Fruit fly (Drosophila melanogaster) whole organism, embryonic: ENCODE measurements around the gene CG42399.
A peak's percentile ranks its signal among the peaks of the same experiment; 100 is the strongest.

ENCODE experiments used
- ATbp ChIP-seq: fragments of 200-800 bp; sonication (Bioruptor generic); optimal IDR thresholded peaks from 2 replicates; lab custom pipeline; 2017; ENCODE audit warnings: missing biosample characterization, mild to moderate bottlenecking, missing genetic modification characterization, missing genetic modification reagents
- Atf3 ChIP-seq: fragments of 200-800 bp; sonication (Bioruptor generic); optimal IDR thresholded peaks from 3 replicates; lab custom pipeline; 2016; ENCODE audit warnings: missing biosample characterization, missing genetic modification characterization
- Bdp1 ChIP-seq: fragments of 200-800 bp; sonication (Bioruptor generic); optimal IDR thresholded peaks from 3 replicates; lab custom pipeline; 2016; ENCODE audit warnings: missing biosample characterization, missing genetic modification characterization
- CG12299 ChIP-seq: fragments of 200-800 bp; sonication (Bioruptor generic); optimal IDR thresholded peaks from 2 replicates; lab custom pipeline; 2018; ENCODE audit warnings: missing biosample characterization, mild to moderate bottlenecking, missing genetic modification characterization
- CG12744 ChIP-seq: fragments of 200-800 bp; sonication (Bioruptor generic); optimal IDR thresholded peaks from 2 replicates; lab custom pipeline; 2016; ENCODE audit warnings: missing biosample characterization, missing genetic modification characterization
- CG12942 ChIP-seq: fragments of 200-800 bp; sonication (Bioruptor generic); optimal IDR thresholded peaks from 3 replicates; lab custom pipeline; 2016; ENCODE audit warnings: missing biosample characterization, missing genetic modification characterization
- CG13296 ChIP-seq: fragments of 200-800 bp; sonication (Bioruptor generic); optimal IDR thresholded peaks from 3 replicates; lab custom pipeline; 2018; ENCODE audit warnings: missing biosample characterization, mild to moderate bottlenecking, missing genetic modification characterization
- CG17829 ChIP-seq: fragments of 200-800 bp; optimal IDR thresholded peaks from 2 replicates; lab custom pipeline; 2019; ENCODE audit warnings: missing biosample characterization, mild to moderate bottlenecking, missing genetic modification characterization, moderate library complexity
- CG18011 ChIP-seq: fragments of 200-800 bp; sonication (Bioruptor generic); optimal IDR thresholded peaks from 2 replicates; lab custom pipeline; 2017; ENCODE audit warnings: missing biosample characterization, missing genetic modification characterization, mild to moderate bottlenecking, moderate library complexity, missing genotype
- CG2889 ChIP-seq: fragments of 200-800 bp; sonication (Bioruptor generic); IDR thresholded peaks from 3 replicates; pipeline ENCODE4 v1.3.6; 2022; ENCODE audit warnings: missing biosample characterization, missing genetic modification characterization
- CG31388 ChIP-seq: fragments of 200-800 bp; sonication (Bioruptor generic); optimal IDR thresholded peaks from 2 replicates; lab custom pipeline; 2016; ENCODE audit warnings: missing biosample characterization, missing genetic modification characterization
- CG3163 ChIP-seq: fragments of 200-800 bp; sonication (Bioruptor generic); optimal IDR thresholded peaks from 3 replicates; lab custom pipeline; 2016; ENCODE audit warnings: missing biosample characterization, missing genetic modification characterization
- CG32532 ChIP-seq: fragments of 200-800 bp; sonication (Bioruptor generic); IDR thresholded peaks from 2 replicates; pipeline ENCODE4 v1.3.6; 2022; ENCODE audit warnings: missing biosample characterization, missing genetic modification characterization
- CG3838 ChIP-seq: fragments of 200-800 bp; sonication (Bioruptor generic); optimal IDR thresholded peaks from 3 replicates; lab custom pipeline; 2016; ENCODE audit warnings: missing biosample characterization, missing genetic modification characterization
- CG4328 ChIP-seq: fragments of 200-800 bp; sonication (Bioruptor generic); optimal IDR thresholded peaks from 3 replicates; lab custom pipeline; 2017; ENCODE audit warnings: missing biosample characterization, missing genetic modification reagents, missing genetic modification characterization
- CG5180 ChIP-seq: fragments of 200-800 bp; sonication (Bioruptor generic); optimal IDR thresholded peaks from 3 replicates; lab custom pipeline; 2017; ENCODE audit warnings: missing biosample characterization, missing genetic modification characterization, mild to moderate bottlenecking, moderate library complexity, missing genetic modification reagents
- CG6254 ChIP-seq: fragments of 200-800 bp; sonication (Bioruptor generic); optimal IDR thresholded peaks from 3 replicates; lab custom pipeline; 2017; ENCODE audit warnings: mild to moderate bottlenecking, missing biosample characterization, missing genetic modification reagents, missing genetic modification characterization
- CG6813 ChIP-seq: fragments of 200-800 bp; sonication (Bioruptor generic); optimal IDR thresholded peaks from 2 replicates; lab custom pipeline; 2017; ENCODE audit warnings: missing biosample characterization, missing genetic modification characterization, mild to moderate bottlenecking, moderate library complexity, missing genetic modification reagents
- CG8478 ChIP-seq: fragments of >200 bp; optimal IDR thresholded peaks from 2 replicates; lab custom pipeline; 2018
- Camta ChIP-seq: fragments of 200-800 bp; sonication (Bioruptor generic); optimal IDR thresholded peaks from 2 replicates; lab custom pipeline; 2016; ENCODE audit warnings: missing biosample characterization, missing genetic modification characterization
- Dll ChIP-seq: fragments of 200-800 bp; sonication (Bioruptor generic); IDR thresholded peaks from 4 replicates; pipeline ENCODE4 v1.3.6; 2022; ENCODE audit warnings: missing biosample characterization, missing genetic modification characterization; ENCODE audit not compliant: partially characterized antibody
- E2f2 ChIP-seq: fragments of 200-800 bp; sonication (Bioruptor generic); IDR thresholded peaks from 2 replicates; pipeline ENCODE4 v1.3.6; 2022; ENCODE audit warnings: missing biosample characterization, missing genetic modification characterization
- Gsc ChIP-seq: fragments of 200-800 bp; sonication (Bioruptor generic); IDR thresholded peaks from 2 replicates; pipeline ENCODE4 v1.3.6; 2022; ENCODE audit warnings: missing biosample characterization, missing genetic modification characterization
- NC2β ChIP-seq: fragments of 200-800 bp; sonication (Bioruptor generic); optimal IDR thresholded peaks from 2 replicates; lab custom pipeline; 2016; ENCODE audit warnings: missing biosample characterization, missing genetic modification characterization
- NFAT ChIP-seq: fragments of 200-800 bp; sonication (Bioruptor generic); IDR thresholded peaks from 2 replicates; pipeline ENCODE4 v1.3.6; 2022; ENCODE audit warnings: missing biosample characterization, missing genetic modification characterization
- PHDP ChIP-seq: fragments of 200-800 bp; sonication (Bioruptor generic); optimal IDR thresholded peaks from 3 replicates; lab custom pipeline; 2018; ENCODE audit warnings: missing biosample characterization, mild to moderate bottlenecking, missing genetic modification characterization, moderate library complexity
- Ravus ChIP-seq: fragments of 200-800 bp; sonication (Bioruptor generic); IDR thresholded peaks from 2 replicates; pipeline ENCODE4 v1.3.6; 2022; ENCODE audit warnings: missing biosample characterization, missing genetic modification characterization
- Rfx ChIP-seq: fragments of 200-800 bp; sonication (Bioruptor generic); IDR thresholded peaks from 2 replicates; pipeline ENCODE4 v1.3.6; 2022; ENCODE audit warnings: missing biosample characterization, missing genetic modification characterization
- Sry-δ ChIP-seq: fragments of 200-800 bp; sonication (Bioruptor generic); optimal IDR thresholded peaks from 2 replicates; lab custom pipeline; 2016; ENCODE audit warnings: missing biosample characterization, missing genetic modification characterization
- ap ChIP-seq: fragments of 200-800 bp; sonication (Bioruptor generic); IDR thresholded peaks from 2 replicates; pipeline ENCODE4 v1.3.6; 2022; ENCODE audit warnings: missing biosample characterization, missing genetic modification characterization
- ash1 ChIP-seq: fragments of 200-800 bp; sonication (Bioruptor generic); optimal IDR thresholded peaks from 2 replicates; lab custom pipeline; 2018; ENCODE audit warnings: missing biosample characterization, mild to moderate bottlenecking, missing genetic modification characterization
- bbx ChIP-seq: fragments of 200-800 bp; sonication (Bioruptor generic); IDR thresholded peaks from 2 replicates; pipeline ENCODE4 v1.3.6; 2022; ENCODE audit warnings: missing biosample characterization, missing genetic modification characterization; ENCODE audit not compliant: partially characterized antibody
- ci ChIP-seq: fragments of 200-800 bp; sonication (Bioruptor generic); IDR thresholded peaks from 3 replicates; pipeline ENCODE4 v1.3.6; 2022; ENCODE audit warnings: missing biosample characterization, missing genetic modification characterization
- emc ChIP-seq: fragments of 200-800 bp; sonication (Bioruptor generic); optimal IDR thresholded peaks from 2 replicates; lab custom pipeline; 2016; ENCODE audit warnings: missing biosample characterization, missing genetic modification characterization
- fd102C ChIP-seq: fragments of 200-800 bp; sonication (Bioruptor generic); optimal IDR thresholded peaks from 2 replicates; lab custom pipeline; 2018; ENCODE audit warnings: missing biosample characterization, mild to moderate bottlenecking, missing genetic modification characterization, moderate library complexity
- grn ChIP-seq: fragments of 200-800 bp; sonication (Bioruptor generic); optimal IDR thresholded peaks from 3 replicates; lab custom pipeline; 2017; ENCODE audit warnings: missing biosample characterization, missing genetic modification characterization
- gsb-n ChIP-seq: fragments of 200-800 bp; sonication (Bioruptor generic); optimal IDR thresholded peaks from 3 replicates; lab custom pipeline; 2018; ENCODE audit warnings: missing biosample characterization, mild to moderate bottlenecking, missing genetic modification characterization
- hb ChIP-seq: fragments of 200-800 bp; sonication (Bioruptor generic); IDR thresholded peaks from 3 replicates; pipeline ENCODE4 v1.3.6; 2022; ENCODE audit warnings: missing biosample characterization, missing genetic modification characterization; ENCODE audit not compliant: partially characterized antibody
- hth ChIP-seq: fragments of >200 bp; optimal IDR thresholded peaks from 2 replicates; lab custom pipeline; 2017; ENCODE audit warnings: inconsistent platforms
- nau ChIP-seq: fragments of 200-800 bp; sonication (Bioruptor generic); optimal IDR thresholded peaks from 3 replicates; lab custom pipeline; 2017; ENCODE audit warnings: missing biosample characterization, mild to moderate bottlenecking, missing genetic modification characterization, missing genetic modification reagents
- nom ChIP-seq: fragments of 200-800 bp; sonication (Bioruptor generic); optimal IDR thresholded peaks from 2 replicates; lab custom pipeline; 2017; ENCODE audit warnings: missing biosample characterization, missing genetic modification characterization, mild to moderate bottlenecking, moderate library complexity, missing genetic modification reagents
- pita ChIP-seq: fragments of 200-800 bp; sonication (Bioruptor generic); optimal IDR thresholded peaks from 2 replicates; lab custom pipeline; 2017; ENCODE audit warnings: missing biosample characterization, mild to moderate bottlenecking, missing genetic modification characterization
- prd ChIP-seq, 3 experiments: fragments of >200 bp in 2 of 3; fragments of 200-800 bp in 1 of 3; sonication (Bioruptor generic) in 1 of 3; optimal IDR thresholded peaks in 2 of 3; IDR thresholded peaks in 1 of 3; 2 replicates in 2 of 3; 3 replicates in 1 of 3; pipeline versions ENCODE4 v1.3.6 to Lab custom; 2017 to 2022; ENCODE audit warnings: missing biosample characterization in 1 of 3, missing genetic modification characterization in 1 of 3
- sc ChIP-seq, 3 experiments: fragments of >200 bp in 2 of 3; fragments of 200-800 bp in 1 of 3; sonication (Bioruptor generic) in 1 of 3; optimal IDR thresholded peaks; 2 replicates in 2 of 3; 3 replicates in 1 of 3; lab custom pipeline; 2017; ENCODE audit warnings: mild to moderate bottlenecking in 1 of 3, missing biosample characterization in 1 of 3, missing genetic modification characterization in 1 of 3, missing genetic modification reagents in 1 of 3
- sd ChIP-seq: fragments of 200-800 bp; sonication (Bioruptor generic); optimal IDR thresholded peaks from 3 replicates; lab custom pipeline; 2018; ENCODE audit warnings: missing biosample characterization, mild to moderate bottlenecking, missing genetic modification characterization, moderate library complexity
- sqz ChIP-seq: fragments of 200-800 bp; sonication (Bioruptor generic); optimal IDR thresholded peaks from 3 replicates; lab custom pipeline; 2018; ENCODE audit warnings: missing biosample characterization, mild to moderate bottlenecking, missing genetic modification characterization
- tin ChIP-seq: fragments of 200-800 bp; sonication (Bioruptor generic); optimal IDR thresholded peaks from 3 replicates; lab custom pipeline; 2016; ENCODE audit warnings: missing biosample characterization, missing genetic modification characterization
- tll ChIP-seq, 2 experiments: fragments of 200-800 bp in 1 of 2; fragments of >200 bp in 1 of 2; sonication (Bioruptor generic) in 1 of 2; optimal IDR thresholded peaks; 2 replicates each; lab custom pipeline; 2017 to 2019; ENCODE audit warnings: missing biosample characterization in 2 of 2, missing genetic modification characterization in 2 of 2, mild to moderate bottlenecking in 1 of 2, moderate library complexity in 1 of 2
- trem ChIP-seq: fragments of 200-800 bp; optimal IDR thresholded peaks from 3 replicates; lab custom pipeline; 2019; ENCODE audit warnings: missing biosample characterization, mild to moderate bottlenecking, missing genetic modification characterization, moderate library complexity

Gene CG42399

dm6 chr2L:171499-172250 lies 18.6 kb upstream of the CG42399 start (continued):
- no peak for TF ChIP-seq nau (GFP tag; lab: Kevin White, UChicago)
- no peak for TF ChIP-seq NC2β (GFP tag; lab: Kevin White, UChicago)
- no peak for TF ChIP-seq CG8478 (lab: Kevin White, UChicago)
- TF ChIP-seq ash1, result peak; percentile 13
- TF ChIP-seq CG3163 (GFP tag; lab: Kevin White, UChicago), result no peak
- TF ChIP-seq PHDP (tag; lab: Kevin White, UChicago), result no peak
- no peak for TF ChIP-seq prd (optimal IDR thresholded peaks at IDR 0.05; lab: Kevin White, UChicago)
- no peak for TF ChIP-seq prd (GFP tag; IDR thresholded peaks at IDR 0.05; lab: Robert Waterston, UW)
- TF ChIP-seq grn, result no peak
- TF ChIP-seq trem (tag; lab: Kevin White, UChicago), result peak; percentile 69
- no peak for TF ChIP-seq NFAT
- TF ChIP-seq Atf3 (GFP tag; lab: Kevin White, UChicago), result no peak
- no peak for TF ChIP-seq tin (GFP tag; lab: Kevin White, UChicago)
- TF ChIP-seq CG5180, result no peak
- peak in 1 of 2 experiments; percentile 24 for TF ChIP-seq tll (GFP tag; optimal IDR thresholded peaks at IDR 0.05; lab: Kevin White, UChicago)
- TF ChIP-seq Ravus (GFP tag; lab: Robert Waterston, UW), result no peak
- TF ChIP-seq bbx (GFP tag; lab: Robert Waterston, UW), result no peak
- no peak for TF ChIP-seq sc (optimal IDR thresholded peaks at IDR 0.05; lab: Kevin White, UChicago)
- TF ChIP-seq sc (GFP tag; optimal IDR thresholded peaks at IDR 0.05; lab: Kevin White, UChicago), result no peak
- no peak for TF ChIP-seq Gsc (GFP tag; lab: Robert Waterston, UW)
- TF ChIP-seq CG18011 (GFP tag; lab: Kevin White, UChicago), result no peak
- TF ChIP-seq CG2889 (GFP tag; lab: Robert Waterston, UW), result no peak
- TF ChIP-seq emc (GFP tag; lab: Kevin White, UChicago), result no peak
- no peak for TF ChIP-seq ci (GFP tag; lab: Robert Waterston, UW)
- TF ChIP-seq E2f2 (GFP tag; lab: Robert Waterston, UW), result no peak
- TF ChIP-seq CG12942 (GFP tag; lab: Kevin White, UChicago), result no peak
- TF ChIP-seq Rfx (GFP tag; lab: Robert Waterston, UW), result no peak
- TF ChIP-seq Sry-δ (GFP tag; lab: Kevin White, UChicago), result no peak
- no peak for TF ChIP-seq pita (GFP tag; lab: Kevin White, UChicago)
- no peak for TF ChIP-seq CG12744 (GFP tag; lab: Kevin White, UChicago)
- TF ChIP-seq CG13296 (GFP tag; lab: Kevin White, UChicago), result peak; percentile 28
- peak; percentile 81 for TF ChIP-seq sqz (GFP tag; lab: Kevin White, UChicago)
- TF ChIP-seq Dll (GFP tag; lab: Robert Waterston, UW), result no peak
- no peak for TF ChIP-seq ap (GFP tag; lab: Robert Waterston, UW)
- TF ChIP-seq gsb-n (tag; lab: Kevin White, UChicago), result no peak
- no peak for TF ChIP-seq CG31388 (GFP tag; lab: Kevin White, UChicago)
- no peak for TF ChIP-seq hth (lab: Kevin White, UChicago)
- no peak for TF ChIP-seq fd102C (GFP tag; lab: Kevin White, UChicago)
- TF ChIP-seq CG3838, result no peak
- peak; percentile 59 for TF ChIP-seq sd
- TF ChIP-seq Bdp1 (GFP tag; lab: Kevin White, UChicago), result no peak
- no peak for TF ChIP-seq Camta (GFP tag; lab: Kevin White, UChicago)
- TF ChIP-seq CG12299 (tag; lab: Kevin White, UChicago), result no peak
- TF ChIP-seq CG17829 (tag; lab: Kevin White, UChicago), result no peak
- TF ChIP-seq CG32532, result no peak
- no peak for TF ChIP-seq CG4328 (GFP tag; lab: Kevin White, UChicago)
- no peak for TF ChIP-seq CG6254 (GFP tag; lab: Kevin White, UChicago)
- TF ChIP-seq ATbp (GFP tag; lab: Kevin White, UChicago), result no peak
- peak; percentile 71 for TF ChIP-seq nom (GFP tag; lab: Kevin White, UChicago)
- no peak for TF ChIP-seq hb (GFP tag; lab: Robert Waterston, UW)
- TF ChIP-seq CG6813 (GFP tag; lab: Kevin White, UChicago), result peak; percentile 59
